Worm (Caenorhabditis elegans): ENCODE measurements around the gene ZK856.7.

DNA sequence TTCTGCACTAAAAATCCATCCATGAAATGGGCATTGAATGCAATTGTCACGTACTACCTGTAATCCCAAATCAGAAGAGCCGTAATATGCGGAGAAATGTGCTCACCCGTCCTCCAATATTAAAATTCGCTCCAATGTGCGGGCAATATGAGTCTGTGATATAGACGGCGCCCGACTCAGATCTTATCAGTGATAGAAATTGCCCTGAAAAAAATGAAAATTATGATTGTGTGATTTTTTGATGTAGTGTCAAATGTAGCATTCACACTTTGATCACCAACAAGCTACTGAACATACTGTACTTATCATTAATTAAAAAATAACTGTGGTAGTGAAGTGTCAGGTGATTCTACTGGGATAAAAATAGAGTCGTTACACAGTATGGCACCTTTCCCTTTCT lies 22.7 kb downstream of the ZK856.7 start:
- no peak for TF ChIP-seq nfya-1 (tag; optimal IDR thresholded peaks at IDR 0.05; ENCODE audit: insufficient read depth)
- no peak for TF ChIP-seq fkh-10 (GFP tag; optimal IDR thresholded peaks at IDR 0.05)
- no peak for TF ChIP-seq fos-1 (tag; optimal IDR thresholded peaks at IDR 0.05)
- no peak for TF ChIP-seq skn-1 (tag; optimal IDR thresholded peaks at IDR 0.05)
- TF ChIP-seq pqm-1 (tag; optimal IDR thresholded peaks at IDR 0.05), result no peak
- no peak for TF ChIP-seq nhr-12 (tag; optimal IDR thresholded peaks at IDR 0.05)
